Worm (Caenorhabditis elegans) whole organism, L1 larva: ENCODE data around the gene hda-2.

Source experiments
- C34B4.2 ChIP-seq: sonication (generic microtip); optimal IDR thresholded peaks from 2 replicates; lab custom pipeline; 2017; ENCODE audit warnings: mild to moderate bottlenecking, missing genetic modification characterization, missing compliant biosample characterization
- Y116A8C.19 ChIP-seq: sonication (generic microtip); optimal IDR thresholded peaks from 2 replicates; lab custom pipeline; 2016; ENCODE audit warnings: missing compliant biosample characterization, missing genetic modification characterization, borderline replicate concordance
- alr-1 ChIP-seq: fragments of 200-800 bp; sonication (Bioruptor generic); optimal IDR thresholded peaks from 2 replicates; lab custom pipeline; 2018; ENCODE audit warnings: borderline replicate concordance, mild to moderate bottlenecking, missing genetic modification characterization, missing compliant biosample characterization
- aly-2 ChIP-seq: fragments of 150-350 bp; optimal IDR thresholded peaks from 2 replicates; lab custom pipeline; 2014; ENCODE audit warnings: missing biosample characterization, missing genetic modification characterization
- blmp-1 ChIP-seq: fragments of 150-350 bp; optimal IDR thresholded peaks from 2 replicates; lab custom pipeline; 2014; ENCODE audit warnings: missing biosample characterization, missing genetic modification characterization
- ceh-8 ChIP-seq: fragments of 200-800 bp; sonication (Bioruptor generic); optimal IDR thresholded peaks from 2 replicates; lab custom pipeline; 2018; ENCODE audit warnings: mild to moderate bottlenecking, missing genetic modification characterization, moderate library complexity, missing compliant biosample characterization
- ceh-90 ChIP-seq: sonication (generic microtip); optimal IDR thresholded peaks from 2 replicates; lab custom pipeline; 2016; ENCODE audit warnings: missing genetic modification characterization, missing compliant biosample characterization
- dsc-1 ChIP-seq: sonication (generic microtip); optimal IDR thresholded peaks from 2 replicates; lab custom pipeline; 2016; ENCODE audit warnings: mild to moderate bottlenecking, missing genetic modification characterization, missing compliant biosample characterization
- efl-1 ChIP-seq, 4 experiments: fragments of 150-350 bp; optimal IDR thresholded peaks in 3 of 4; peaks in 1 of 4; 1 replicate in 1 of 4; 2 replicates in 3 of 4; lab custom pipeline; 2014; ENCODE audit warnings: missing biosample characterization in 2 of 4, missing genetic modification characterization in 2 of 4, missing genetic modification reagents in 2 of 4
- efl-3 ChIP-seq: fragments of 200-800 bp; sonication (Bioruptor generic); optimal IDR thresholded peaks from 2 replicates; lab custom pipeline; 2018; ENCODE audit warnings: mild to moderate bottlenecking, missing genetic modification characterization, missing compliant biosample characterization
- egl-13 ChIP-seq: sonication (generic microtip); optimal IDR thresholded peaks from 2 replicates; lab custom pipeline; 2016; ENCODE audit warnings: missing genotype, missing genetic modification reagents, missing genetic modification characterization, missing compliant biosample characterization
- egl-27 ChIP-seq, 2 experiments: fragments of 150-350 bp in 1 of 2; sonication (generic microtip); optimal IDR thresholded peaks; 3 replicates each; lab custom pipeline; 2017 to 2018; ENCODE audit warnings: missing biosample characterization in 2 of 2, missing genetic modification characterization in 2 of 2, missing genetic modification reagents in 2 of 2
- elt-3 ChIP-seq, 6 experiments: fragments of 150-350 bp in 1 of 6; sonication (generic microtip); optimal IDR thresholded peaks; 2 replicates each; lab custom pipeline; 2017 to 2018; ENCODE audit warnings: missing biosample characterization in 6 of 6, missing genetic modification characterization in 6 of 6, inconsistent platforms in 1 of 6
- ets-5 ChIP-seq: fragments of 200-800 bp; sonication (Bioruptor generic); IDR thresholded peaks from 2 replicates; pipeline ENCODE4 v1.3.6; 2022; ENCODE audit warnings: missing genetic modification characterization, missing compliant biosample characterization
- fkh-10 ChIP-seq: sonication (generic microtip); optimal IDR thresholded peaks from 2 replicates; lab custom pipeline; 2017; ENCODE audit warnings: missing biosample characterization, missing genetic modification reagents, missing genetic modification characterization
- fkh-4 ChIP-seq: sonication (generic microtip); optimal IDR thresholded peaks from 2 replicates; lab custom pipeline; 2016; ENCODE audit warnings: missing compliant biosample characterization, missing genetic modification characterization, borderline replicate concordance
- fkh-8 ChIP-seq: sonication (generic microtip); optimal IDR thresholded peaks from 2 replicates; lab custom pipeline; 2016; ENCODE audit warnings: mild to moderate bottlenecking, missing genetic modification characterization, missing compliant biosample characterization
- fos-1 ChIP-seq: fragments of 150-350 bp; optimal IDR thresholded peaks from 2 replicates; lab custom pipeline; 2014; ENCODE audit warnings: missing biosample characterization, missing genetic modification characterization
- grh-1 ChIP-seq: fragments of 200-800 bp; sonication (Bioruptor generic); IDR thresholded peaks from 2 replicates; pipeline ENCODE4 v1.3.6; 2022; ENCODE audit warnings: missing genetic modification reagents, missing genetic modification characterization, missing compliant biosample characterization
- hlh-17 ChIP-seq: fragments of 200-800 bp; sonication (Bioruptor generic); optimal IDR thresholded peaks from 2 replicates; lab custom pipeline; 2018; ENCODE audit warnings: missing genetic modification characterization, mild to moderate bottlenecking, missing compliant biosample characterization, moderate library complexity, borderline replicate concordance
- hlh-4 ChIP-seq: sonication (generic microtip); optimal IDR thresholded peaks from 2 replicates; lab custom pipeline; 2016; ENCODE audit warnings: mild to moderate bottlenecking, missing genetic modification characterization, missing compliant biosample characterization
- isw-1 ChIP-seq: fragments of 200-800 bp; sonication (Bioruptor generic); IDR thresholded peaks from 2 replicates; pipeline ENCODE4 v1.3.6; 2022; ENCODE audit warnings: missing genetic modification characterization, missing compliant biosample characterization
- jun-1 ChIP-seq: fragments of 150-350 bp; optimal IDR thresholded peaks from 2 replicates; lab custom pipeline; 2014; ENCODE audit warnings: missing biosample characterization, missing genetic modification reagents, missing genetic modification characterization
- lin-13 ChIP-seq: fragments of 150-350 bp; optimal IDR thresholded peaks from 2 replicates; lab custom pipeline; 2014; ENCODE audit warnings: missing biosample characterization, missing genetic modification reagents, missing genetic modification characterization
- lin-15B ChIP-seq: fragments of 150-350 bp; sonication (generic microtip); optimal IDR thresholded peaks from 3 replicates; lab custom pipeline; 2014; ENCODE audit warnings: missing biosample characterization, missing genetic modification characterization
- lin-39 ChIP-seq: fragments of 150-350 bp; optimal IDR thresholded peaks from 2 replicates; lab custom pipeline; 2014; ENCODE audit warnings: missing biosample characterization, missing genetic modification reagents, missing genetic modification characterization
- mdl-1 ChIP-seq, 2 experiments: fragments of 150-350 bp; optimal IDR thresholded peaks; 2 replicates each; lab custom pipeline; 2014 to 2017; ENCODE audit warnings: missing biosample characterization in 2 of 2, missing genetic modification characterization in 2 of 2, inconsistent platforms in 1 of 2
- mep-1 ChIP-seq: fragments of 150-350 bp; optimal IDR thresholded peaks from 2 replicates; lab custom pipeline; 2014; ENCODE audit warnings: missing biosample characterization, missing genetic modification characterization
- nhr-11 ChIP-seq: fragments of 150-350 bp; optimal IDR thresholded peaks from 2 replicates; lab custom pipeline; 2014; ENCODE audit warnings: missing biosample characterization, missing genetic modification characterization
- nhr-12 ChIP-seq: sonication (generic microtip); optimal IDR thresholded peaks from 2 replicates; lab custom pipeline; 2017; ENCODE audit warnings: missing biosample characterization, missing genetic modification characterization
- nhr-19 ChIP-seq: fragments of 200-800 bp; sonication (Bioruptor generic); conservative IDR thresholded peaks from 2 replicates; pipeline ENCODE4 v1.3.6; 2022; ENCODE audit warnings: missing genetic modification characterization, missing compliant biosample characterization
- nhr-20 ChIP-seq: sonication (generic microtip); optimal IDR thresholded peaks from 2 replicates; lab custom pipeline; 2016; ENCODE audit warnings: mild to moderate bottlenecking, missing genetic modification characterization, missing compliant biosample characterization
- nhr-237 ChIP-seq: fragments of 150-350 bp; optimal IDR thresholded peaks from 2 replicates; lab custom pipeline; 2014; ENCODE audit warnings: missing biosample characterization, missing genetic modification characterization
- nhr-28 ChIP-seq: fragments of 150-350 bp; optimal IDR thresholded peaks from 2 replicates; lab custom pipeline; 2014; ENCODE audit warnings: missing biosample characterization, missing genetic modification characterization
- nhr-47 ChIP-seq: sonication (generic microtip); optimal IDR thresholded peaks from 2 replicates; lab custom pipeline; 2016; ENCODE audit warnings: mild to moderate bottlenecking, missing genetic modification characterization, moderate library complexity, missing compliant biosample characterization
- nhr-71 ChIP-seq: sonication (generic microtip); optimal IDR thresholded peaks from 2 replicates; lab custom pipeline; 2016; ENCODE audit warnings: mild to moderate bottlenecking, missing genetic modification characterization, moderate library complexity, missing compliant biosample characterization
- nhr-77 ChIP-seq: fragments of 150-350 bp; optimal IDR thresholded peaks from 2 replicates; lab custom pipeline; 2014; ENCODE audit warnings: missing biosample characterization, missing genetic modification characterization
- pqm-1 ChIP-seq: sonication (generic microtip); optimal IDR thresholded peaks from 3 replicates; lab custom pipeline; 2017; ENCODE audit warnings: missing biosample characterization, missing genetic modification characterization
- rnt-1 ChIP-seq: sonication (generic microtip); optimal IDR thresholded peaks from 2 replicates; lab custom pipeline; 2016; ENCODE audit warnings: mild to moderate bottlenecking, missing genetic modification characterization, moderate library complexity, missing compliant biosample characterization
- skn-1 ChIP-seq: fragments of 150-350 bp; optimal IDR thresholded peaks from 2 replicates; lab custom pipeline; 2014; ENCODE audit warnings: missing biosample characterization, missing genetic modification characterization
- snpc-4 ChIP-seq: fragments of 150-350 bp; optimal IDR thresholded peaks from 2 replicates; lab custom pipeline; 2014; ENCODE audit warnings: missing biosample characterization, missing genetic modification characterization
- sox-4 ChIP-seq: sonication (generic microtip); optimal IDR thresholded peaks from 2 replicates; lab custom pipeline; 2016; ENCODE audit warnings: missing genetic modification characterization, missing compliant biosample characterization
- sptf-1 ChIP-seq: fragments of 150-350 bp; optimal IDR thresholded peaks from 2 replicates; lab custom pipeline; 2014; ENCODE audit warnings: missing biosample characterization, missing genetic modification characterization
- sup-37 ChIP-seq: fragments of 200-800 bp; sonication (Bioruptor generic); optimal IDR thresholded peaks from 2 replicates; lab custom pipeline; 2018; ENCODE audit warnings: mild to moderate bottlenecking, missing genetic modification characterization, missing compliant biosample characterization
- swsn-7 ChIP-seq: sonication (generic microtip); optimal IDR thresholded peaks from 2 replicates; lab custom pipeline; 2016; ENCODE audit warnings: missing genetic modification characterization, missing compliant biosample characterization
- tbx-2 ChIP-seq: sonication (generic microtip); optimal IDR thresholded peaks from 2 replicates; lab custom pipeline; 2016; ENCODE audit warnings: missing genetic modification characterization, missing compliant biosample characterization
- unc-130 ChIP-seq: fragments of 150-350 bp; optimal IDR thresholded peaks from 2 replicates; lab custom pipeline; 2017; ENCODE audit warnings: missing biosample characterization, missing genetic modification characterization, inconsistent platforms
- unc-30 ChIP-seq: sonication (generic microtip); optimal IDR thresholded peaks from 2 replicates; lab custom pipeline; 2017; ENCODE audit warnings: missing biosample characterization, missing genetic modification characterization
- unc-86 ChIP-seq: sonication (generic microtip); optimal IDR thresholded peaks from 2 replicates; lab custom pipeline; 2016; ENCODE audit warnings: missing genetic modification characterization, missing compliant biosample characterization
- unc-98 ChIP-seq: fragments of 200-800 bp; sonication (Bioruptor generic); IDR thresholded peaks from 2 replicates; pipeline ENCODE4 v1.3.6; 2022; ENCODE audit warnings: missing genetic modification characterization, missing compliant biosample characterization
- zag-1 ChIP-seq: fragments of 150-350 bp; optimal IDR thresholded peaks from 2 replicates; lab custom pipeline; 2014; ENCODE audit warnings: missing biosample characterization, missing genetic modification characterization
- ztf-11 ChIP-seq, 2 experiments: sonication (generic microtip); optimal IDR thresholded peaks; 2 replicates each; lab custom pipeline; 2016 to 2017; ENCODE audit warnings: missing genetic modification characterization in 2 of 2, missing biosample characterization in 1 of 2, missing compliant biosample characterization in 1 of 2
- ztf-4 ChIP-seq: fragments of 150-350 bp; optimal IDR thresholded peaks from 2 replicates; lab custom pipeline; 2014; ENCODE audit warnings: missing biosample characterization, missing genetic modification characterization

Gene hda-2

DNA sequence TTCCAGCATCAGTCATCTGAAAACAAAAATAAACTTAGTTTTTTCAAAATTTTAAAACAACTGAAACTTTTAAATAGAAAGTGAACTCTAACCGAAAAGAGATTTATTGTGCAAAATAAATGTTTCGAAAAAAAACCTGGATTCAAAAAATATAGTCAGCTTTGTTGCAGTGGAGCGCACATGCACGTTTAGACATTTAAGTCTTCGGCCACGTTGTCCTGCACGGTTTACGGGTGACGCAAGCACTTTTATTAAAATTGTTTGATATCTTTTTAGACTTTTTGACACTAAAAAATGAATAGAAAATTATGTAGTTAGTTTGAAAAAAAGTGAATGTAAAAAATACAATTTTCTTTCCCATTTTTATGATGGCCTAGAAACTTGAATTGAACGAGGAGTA, 17.1 kb upstream of the hda-2 start, which contains the start of the genes ubh-4 and algn-6 (continued):
- TF ChIP-seq fkh-8 (tag; lab: Kevin White, UChicago) (peak; percentile 49), nhr-11 (tag; lab: Kevin White, UChicago) (no peak), skn-1 (tag; lab: Kevin White, UChicago) (peak; percentile 31), nhr-19 (peak; percentile 50), egl-13 (tag; lab: Kevin White, UChicago) (peak; percentile 13), fkh-4 (tag; lab: Kevin White, UChicago) (no peak), zag-1 (no peak), ztf-11 (tag; optimal IDR thresholded peaks at IDR 0.05; lab: Kevin White, UChicago) (peak in 1 of 2 experiments; percentile 43), swsn-7 (tag; lab: Kevin White, UChicago) (peak; percentile 46), lin-15B (tag; lab: Kevin White, UChicago) (peak; percentile 83), lin-13 (no peak), mdl-1 (tag; optimal IDR thresholded peaks at IDR 0.05; lab: Kevin White, UChicago) (peak in 1 of 2 experiments; percentile 17), fos-1 (tag; lab: Kevin White, UChicago) (no peak), isw-1 (GFP tag; lab: Robert Waterston, UW) (peak; percentile 34), blmp-1 (tag; lab: Kevin White, UChicago) (peak; percentile 16), unc-86 (peak; percentile 23), aly-2 (tag; lab: Kevin White, UChicago) (no peak), nhr-237 (tag; lab: Kevin White, UChicago) (no peak), unc-98 (no peak), hlh-4 (tag; lab: Kevin White, UChicago) (no peak), Y116A8C.19 (tag; lab: Kevin White, UChicago) (no peak), efl-1 (optimal IDR thresholded peaks at IDR 0.05; lab: Kevin White, UChicago) (peak; percentile 67), efl-1 (GFP tag; optimal IDR thresholded peaks at IDR 0.05 in 1 of 2; lab: Kevin White, UChicago) (peak; percentile 63 to 96), ztf-4 (tag; lab: Kevin White, UChicago) (no peak), mep-1 (tag; lab: Kevin White, UChicago) (peak; percentile 78), egl-27 (tag; optimal IDR thresholded peaks at IDR 0.05; lab: Kevin White, UChicago) (no peak), sptf-1 (tag; lab: Kevin White, UChicago) (no peak), sox-4 (tag; lab: Kevin White, UChicago) (no peak), pqm-1 (tag; lab: Kevin White, UChicago) (no peak), lin-39 (tag; lab: Kevin White, UChicago) (no peak), alr-1 (no peak), ets-5 (no peak), nhr-20 (tag; lab: Kevin White, UChicago) (peak; percentile 72), nhr-47 (peak; percentile 70), snpc-4 (tag; lab: Kevin White, UChicago) (peak; percentile 8), elt-3 (tag; optimal IDR thresholded peaks at IDR 0.05; lab: Kevin White, UChicago) (peak in 1 of 6 experiments; percentile 49), hlh-17 (no peak), nhr-77 (tag; lab: Kevin White, UChicago) (peak; percentile 38), ceh-8 (GFP tag; lab: Kevin White, UChicago) (no peak), C34B4.2 (no peak), nhr-28 (tag; lab: Kevin White, UChicago) (no peak), nhr-71 (tag; lab: Kevin White, UChicago) (peak; percentile 72), rnt-1 (peak; percentile 74), sup-37 (GFP tag; lab: Kevin White, UChicago) (no peak), unc-30 (tag; lab: Kevin White, UChicago) (no peak), tbx-2 (peak; percentile 53), efl-3 (GFP tag; lab: Kevin White, UChicago) (no peak), dsc-1 (tag; lab: Kevin White, UChicago) (peak; percentile 28), nhr-12 (tag; lab: Kevin White, UChicago) (no peak), ceh-90 (tag; lab: Kevin White, UChicago) (peak; percentile 66), jun-1 (no peak), fkh-10 (GFP tag; lab: Kevin White, UChicago) (no peak), grh-1 (GFP tag; lab: Robert Waterston, UW) (no peak), unc-130 (tag; lab: Kevin White, UChicago) (peak; percentile 34)
